Worm (Caenorhabditis elegans) whole organism, L2 larva: Measurements from ENCODE around the gene D1053.3.

Experiments
- C34F6.9 ChIP-seq: fragments of 150-350 bp; optimal IDR thresholded peaks from 2 replicates; lab custom pipeline; 2014; ENCODE audit warnings: missing biosample characterization, missing genetic modification characterization
- Y55F3AM.14 ChIP-seq: fragments of 200-800 bp; sonication (Bioruptor generic); optimal IDR thresholded peaks from 2 replicates; lab custom pipeline; 2018; ENCODE audit warnings: mild to moderate bottlenecking, missing genetic modification characterization, missing compliant biosample characterization
- ceh-16 ChIP-seq: fragments of 150-350 bp; optimal IDR thresholded peaks from 2 replicates; lab custom pipeline; 2014; ENCODE audit warnings: missing biosample characterization, missing genetic modification characterization
- crh-2 ChIP-seq: sonication (generic microtip); optimal IDR thresholded peaks from 2 replicates; lab custom pipeline; 2017; ENCODE audit warnings: missing biosample characterization, missing genetic modification characterization
- mab-5 ChIP-seq: fragments of 150-350 bp; optimal IDR thresholded peaks from 2 replicates; lab custom pipeline; 2014; ENCODE audit warnings: missing biosample characterization, missing genetic modification characterization
- mdl-1 ChIP-seq, 2 experiments: fragments of 150-350 bp in 1 of 2; sonication (generic microtip) in 1 of 2; optimal IDR thresholded peaks; 2 replicates each; lab custom pipeline; 2017; ENCODE audit warnings: missing biosample characterization in 2 of 2, missing genetic modification characterization in 2 of 2
- nhr-11 ChIP-seq: fragments of 150-350 bp; optimal IDR thresholded peaks from 2 replicates; lab custom pipeline; 2014; ENCODE audit warnings: missing biosample characterization, missing genetic modification characterization
- nhr-77 ChIP-seq: fragments of 150-350 bp; optimal IDR thresholded peaks from 2 replicates; lab custom pipeline; 2014; ENCODE audit warnings: missing biosample characterization, missing genetic modification characterization
- skn-1 ChIP-seq: sonication (generic microtip); optimal IDR thresholded peaks from 2 replicates; lab custom pipeline; 2017; ENCODE audit warnings: missing biosample characterization, missing genetic modification characterization
- snpc-4 ChIP-seq: fragments of 150-350 bp; optimal IDR thresholded peaks from 2 replicates; lab custom pipeline; 2014; ENCODE audit warnings: missing biosample characterization, missing genetic modification characterization
- zag-1 ChIP-seq: fragments of 150-350 bp; optimal IDR thresholded peaks from 2 replicates; lab custom pipeline; 2014; ENCODE audit warnings: missing biosample characterization, missing genetic modification characterization

ce11 chrX:11734110-11734509 is 2.8 kb downstream of the D1053.3 start:
- TF ChIP-seq mdl-1 (tag; optimal IDR thresholded peaks at IDR 0.05; lab: Kevin White, UChicago): no peak
- TF ChIP-seq ceh-16 (tag; lab: Kevin White, UChicago): no peak
- no peak for TF ChIP-seq zag-1 (tag; lab: Kevin White, UChicago)
- no peak for TF ChIP-seq nhr-11 (tag; lab: Kevin White, UChicago)
- no peak for TF ChIP-seq snpc-4
- no peak for TF ChIP-seq skn-1
- no peak for TF ChIP-seq Y55F3AM.14 (GFP tag; lab: Kevin White, UChicago)
- no peak for TF ChIP-seq nhr-77
- TF ChIP-seq mab-5 (tag; lab: Kevin White, UChicago): no peak
- no peak for TF ChIP-seq C34F6.9 (tag; lab: Kevin White, UChicago)
- TF ChIP-seq crh-2: no peak
